Fruit fly (Drosophila melanogaster) whole organism, adult: ENCODE results near the gene CG16743.
A peak's percentile ranks its signal among the peaks of the same experiment; 100 is the strongest.

ENCODE experiments used
- CG11617 ChIP-seq: fragments of 200-800 bp; sonication (Bioruptor generic); optimal IDR thresholded peaks from 2 replicates; lab custom pipeline; 2017; ENCODE audit warnings: mild to moderate bottlenecking, missing biosample characterization, missing genetic modification reagents, missing genetic modification characterization
- CG12768 ChIP-seq: fragments of 200-800 bp; sonication (Bioruptor generic); optimal IDR thresholded peaks from 2 replicates; lab custom pipeline; 2017; ENCODE audit warnings: missing biosample characterization, missing genetic modification characterization, mild to moderate bottlenecking, moderate library complexity, missing genetic modification reagents
- CG14711 ChIP-seq: fragments of 200-800 bp; sonication (Bioruptor generic); optimal IDR thresholded peaks from 2 replicates; lab custom pipeline; 2018; ENCODE audit warnings: missing biosample characterization, mild to moderate bottlenecking, missing genetic modification characterization, moderate library complexity
- CG1620 ChIP-seq: fragments of 200-800 bp; sonication (Bioruptor generic); optimal IDR thresholded peaks from 2 replicates; lab custom pipeline; 2016; ENCODE audit warnings: missing biosample characterization, missing genetic modification characterization
- CG33017 ChIP-seq: fragments of 200-800 bp; sonication (Bioruptor generic); optimal IDR thresholded peaks from 2 replicates; lab custom pipeline; 2018; ENCODE audit warnings: missing biosample characterization, mild to moderate bottlenecking, missing genetic modification characterization, moderate library complexity
- CG5204 ChIP-seq: fragments of 200-800 bp; sonication (Bioruptor generic); optimal IDR thresholded peaks from 2 replicates; lab custom pipeline; 2016; ENCODE audit warnings: missing biosample characterization, missing genetic modification characterization
- CG7045 ChIP-seq: fragments of 200-800 bp; sonication (Bioruptor generic); optimal IDR thresholded peaks from 2 replicates; lab custom pipeline; 2017; ENCODE audit warnings: missing biosample characterization, mild to moderate bottlenecking, missing genetic modification characterization
- CG7101 ChIP-seq: fragments of 200-800 bp; sonication (Bioruptor generic); optimal IDR thresholded peaks from 2 replicates; lab custom pipeline; 2018; ENCODE audit warnings: missing biosample characterization, mild to moderate bottlenecking, missing genetic modification characterization, moderate library complexity
- Clk ChIP-seq: fragments of 200-800 bp; sonication (Bioruptor generic); optimal IDR thresholded peaks from 2 replicates; lab custom pipeline; 2017; ENCODE audit warnings: missing biosample characterization, missing genetic modification characterization
- Crg-1 ChIP-seq: fragments of 200-800 bp; sonication (Bioruptor generic); optimal IDR thresholded peaks from 2 replicates; lab custom pipeline; 2016; ENCODE audit warnings: missing biosample characterization, missing genetic modification characterization
- Hr96 ChIP-seq: fragments of 200-800 bp; sonication (Bioruptor generic); optimal IDR thresholded peaks from 2 replicates; lab custom pipeline; 2016; ENCODE audit warnings: missing biosample characterization, missing genetic modification characterization
- Mnt ChIP-seq: fragments of 200-800 bp; sonication (Bioruptor generic); optimal IDR thresholded peaks from 2 replicates; lab custom pipeline; 2016; ENCODE audit warnings: missing biosample characterization, mild to moderate bottlenecking, missing genetic modification characterization
- bab1 ChIP-seq: fragments of 200-800 bp; sonication (Bioruptor generic); optimal IDR thresholded peaks from 3 replicates; lab custom pipeline; 2019; ENCODE audit warnings: missing biosample characterization, mild to moderate bottlenecking, missing genetic modification characterization, moderate library complexity
- cic ChIP-seq: fragments of 200-800 bp; sonication (Bioruptor generic); optimal IDR thresholded peaks from 2 replicates; lab custom pipeline; 2017; ENCODE audit warnings: missing biosample characterization, mild to moderate bottlenecking, missing genetic modification characterization, moderate library complexity
- cnc ChIP-seq, 2 experiments: fragments of >200 bp; optimal IDR thresholded peaks; 2 replicates each; lab custom pipeline; 2017
- kay ChIP-seq: fragments of 200-800 bp; sonication (Bioruptor generic); peaks from one replicate; lab custom pipeline; 2016; ENCODE audit warnings: missing biosample characterization, missing genetic modification characterization, borderline replicate concordance
- ovo ChIP-seq: fragments of 200-800 bp; sonication (Bioruptor generic); optimal IDR thresholded peaks from 2 replicates; lab custom pipeline; 2016; ENCODE audit warnings: missing biosample characterization, missing genetic modification characterization
- pad ChIP-seq: fragments of 200-800 bp; sonication (Bioruptor generic); optimal IDR thresholded peaks from 3 replicates; lab custom pipeline; 2017; ENCODE audit warnings: missing biosample characterization, missing genetic modification characterization, mild to moderate bottlenecking, moderate library complexity, missing genetic modification reagents
- tj ChIP-seq: fragments of 200-800 bp; sonication (Bioruptor generic); optimal IDR thresholded peaks from 3 replicates; lab custom pipeline; 2017; ENCODE audit warnings: missing biosample characterization, mild to moderate bottlenecking, missing genetic modification characterization, moderate library complexity
- toe ChIP-seq: fragments of 200-800 bp; sonication (Bioruptor generic); optimal IDR thresholded peaks from 2 replicates; lab custom pipeline; 2016; ENCODE audit warnings: missing biosample characterization, missing genetic modification characterization

Gene CG16743

DNA sequence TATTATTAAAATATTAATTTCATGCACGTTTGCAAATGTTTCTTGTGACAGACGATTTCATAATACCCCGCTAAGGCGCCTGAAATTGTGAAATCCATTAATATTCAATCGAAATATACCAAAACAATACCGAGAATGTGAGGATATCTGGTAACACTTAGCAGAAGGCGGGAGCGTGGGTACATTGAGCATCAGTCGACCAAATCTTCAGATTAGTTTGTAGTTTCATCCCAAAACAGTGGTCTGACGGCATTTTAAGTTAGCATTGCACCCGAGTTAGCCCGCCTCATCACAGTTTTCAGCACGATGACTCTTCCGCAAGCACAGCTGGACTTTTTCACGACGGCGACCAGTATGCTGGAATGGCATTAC, 32.6 kb downstream of the CG16743 start, which contains the start of gene Nup154:
Gene Nup154, plus strand, starts transcription at position 147 of the 372 bp plus-strand sequence.
- TF ChIP-seq pad (GFP tag; lab: Kevin White, UChicago) (no peak), cnc (optimal IDR thresholded peaks at IDR 0.05; lab: Kevin White, UChicago) (no peak), CG7101 (tag; lab: Kevin White, UChicago) (no peak), ovo (no peak), cic (GFP tag; lab: Kevin White, UChicago) (no peak), Clk (GFP tag; lab: Kevin White, UChicago) (no peak), CG5204 (GFP tag; lab: Kevin White, UChicago) (no peak), CG14711 (tag; lab: Kevin White, UChicago) (no peak), tj (no peak), CG7045 (GFP tag; lab: Kevin White, UChicago) (no peak), toe (GFP tag; lab: Kevin White, UChicago) (no peak), Mnt (GFP tag; lab: Kevin White, UChicago) (no peak), Hr96 (GFP tag; lab: Kevin White, UChicago) (no peak), Crg-1 (GFP tag; lab: Kevin White, UChicago) (no peak), CG11617 (no peak), kay (GFP tag; lab: Kevin White, UChicago) (no peak)

DNA sequence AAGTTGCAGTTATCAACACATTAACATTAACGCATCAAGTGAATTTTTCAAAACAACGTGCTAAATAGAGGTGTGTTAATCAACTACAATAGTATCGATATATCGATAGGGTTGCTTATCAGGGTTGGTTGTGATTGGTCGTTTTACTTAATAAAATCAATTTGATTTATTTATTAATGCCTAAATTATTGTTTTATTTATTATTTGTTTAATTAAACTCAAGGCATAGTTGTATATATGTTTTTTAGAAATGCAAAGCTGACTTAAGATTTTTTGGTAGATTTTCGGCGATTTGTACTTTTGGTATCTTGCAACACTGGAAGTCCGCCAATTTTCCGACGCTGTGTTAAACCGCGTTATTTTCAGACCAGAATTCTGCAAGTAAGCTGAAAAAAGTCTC, 38.9 kb downstream of the CG16743 start, which contains the start of the genes Art8 and dUTPase:
Gene Art8, minus strand, starts transcription at position 88 of the 400 bp plus-strand sequence.
Gene dUTPase, plus strand, starts transcription at position 314 of the 400 bp plus-strand sequence.
- TF ChIP-seq CG7101 (tag; lab: Kevin White, UChicago) (peak; percentile 81), Mnt (GFP tag; lab: Kevin White, UChicago) (peak; percentile 84), tj (peak; percentile 66), CG5204 (GFP tag; lab: Kevin White, UChicago) (no peak), ovo (peak; percentile 39), CG11617 (peak; percentile 69), bab1 (GFP tag; lab: Kevin White, UChicago) (peak; percentile 86), cnc (optimal IDR thresholded peaks at IDR 0.05; lab: Kevin White, UChicago) (no peak), CG7045 (GFP tag; lab: Kevin White, UChicago) (peak; percentile 52), CG1620 (GFP tag; lab: Kevin White, UChicago) (peak; percentile 51), Hr96 (GFP tag; lab: Kevin White, UChicago) (no peak), CG14711 (tag; lab: Kevin White, UChicago) (peak; percentile 91), CG33017 (peak; percentile 68), Clk (GFP tag; lab: Kevin White, UChicago) (peak; percentile 34), kay (GFP tag; lab: Kevin White, UChicago) (no peak), CG12768 (GFP tag; lab: Kevin White, UChicago) (peak; percentile 15), toe (GFP tag; lab: Kevin White, UChicago) (peak; percentile 64), cic (GFP tag; lab: Kevin White, UChicago) (no peak), Crg-1 (GFP tag; lab: Kevin White, UChicago) (peak; percentile 61), pad (GFP tag; lab: Kevin White, UChicago) (peak; percentile 42)

DNA sequence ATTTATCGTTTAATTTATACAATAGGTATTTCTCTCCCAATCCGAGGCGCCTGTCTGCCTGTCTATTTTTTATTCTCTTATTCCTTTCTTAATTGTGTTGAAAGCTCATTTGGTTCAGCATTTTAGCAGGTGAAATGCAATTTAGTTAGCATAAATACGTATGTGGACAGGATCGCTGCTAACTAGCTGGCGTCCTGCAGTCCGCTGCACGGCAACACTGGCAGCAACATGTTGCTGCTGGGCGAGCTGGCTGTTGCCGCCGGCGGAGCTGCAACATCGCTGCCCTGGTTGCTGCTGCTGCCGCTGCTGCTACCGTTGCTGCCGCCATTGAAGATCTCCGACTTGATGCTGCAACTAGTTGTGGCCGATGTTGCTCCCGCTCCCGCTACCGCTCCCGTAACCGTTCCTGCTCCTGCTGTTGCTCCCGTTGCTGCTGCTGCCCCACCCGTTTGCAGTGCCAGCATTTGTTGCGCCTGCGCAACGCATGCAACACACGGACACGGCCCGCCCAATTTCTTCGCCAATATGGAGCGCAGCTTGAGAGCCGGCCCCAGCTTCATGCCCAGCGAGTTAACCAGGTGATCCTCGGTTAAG, 42.0 kb downstream of the CG16743 start:
- TF ChIP-seq ovo (no peak), Clk (GFP tag; lab: Kevin White, UChicago) (no peak), Mnt (GFP tag; lab: Kevin White, UChicago) (no peak), tj (no peak), CG12768 (GFP tag; lab: Kevin White, UChicago) (no peak), cic (GFP tag; lab: Kevin White, UChicago) (no peak)

DNA sequence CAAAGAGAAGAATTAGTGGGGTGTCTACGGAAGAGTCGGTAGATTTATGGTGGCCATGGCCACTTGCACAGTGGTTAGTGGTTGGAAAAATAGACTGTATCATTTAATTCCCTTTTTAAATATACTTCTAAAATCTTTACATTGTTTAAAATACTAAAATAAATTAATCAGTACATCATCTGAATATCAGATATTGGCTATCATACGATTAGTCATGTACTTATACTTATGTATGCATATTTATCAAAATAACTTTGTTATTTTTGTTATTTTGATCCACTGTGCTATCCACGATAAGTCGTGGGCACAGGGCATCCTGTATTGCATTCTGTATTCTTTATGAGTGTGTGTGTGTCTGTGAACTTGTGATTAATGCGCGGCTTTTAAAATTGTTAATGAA, 42.6 kb downstream of the CG16743 start:
- TF ChIP-seq CG14711 (tag; lab: Kevin White, UChicago) (no peak), pad (GFP tag; lab: Kevin White, UChicago) (no peak), CG5204 (GFP tag; lab: Kevin White, UChicago) (no peak), Clk (GFP tag; lab: Kevin White, UChicago) (no peak), CG12768 (GFP tag; lab: Kevin White, UChicago) (no peak), cic (GFP tag; lab: Kevin White, UChicago) (no peak), ovo (no peak), cnc (optimal IDR thresholded peaks at IDR 0.05; lab: Kevin White, UChicago) (no peak), tj (no peak)

DNA sequence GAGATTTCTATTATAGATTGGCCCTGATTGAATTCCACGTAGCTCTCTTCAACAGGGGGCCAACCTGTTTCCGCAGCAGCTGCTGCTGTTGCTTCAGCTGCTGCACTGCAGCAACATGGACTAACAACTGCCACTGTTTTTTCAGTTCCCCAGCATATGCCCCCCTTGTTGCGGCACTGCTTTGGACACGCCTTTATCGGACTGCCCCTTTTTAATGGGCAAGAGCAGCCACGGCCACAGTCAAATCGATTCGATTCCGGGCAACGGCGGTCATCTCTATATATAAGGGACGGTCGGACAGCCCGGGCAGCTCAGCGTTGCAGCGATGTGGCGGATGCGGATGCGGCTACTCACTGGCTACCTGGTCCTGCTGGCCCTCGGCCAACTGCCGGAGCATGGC, 43.2 kb downstream of the CG16743 start, which contains the start of gene Acp32CD:
Gene Acp32CD, plus strand, starts transcription at position 301 of the 400 bp plus-strand sequence.
- TF ChIP-seq cnc (optimal IDR thresholded peaks at IDR 0.05; lab: Kevin White, UChicago) (no peak), Mnt (GFP tag; lab: Kevin White, UChicago) (no peak), toe (GFP tag; lab: Kevin White, UChicago) (no peak), kay (GFP tag; lab: Kevin White, UChicago) (no peak), CG1620 (GFP tag; lab: Kevin White, UChicago) (no peak), CG7101 (tag; lab: Kevin White, UChicago) (no peak)

DNA sequence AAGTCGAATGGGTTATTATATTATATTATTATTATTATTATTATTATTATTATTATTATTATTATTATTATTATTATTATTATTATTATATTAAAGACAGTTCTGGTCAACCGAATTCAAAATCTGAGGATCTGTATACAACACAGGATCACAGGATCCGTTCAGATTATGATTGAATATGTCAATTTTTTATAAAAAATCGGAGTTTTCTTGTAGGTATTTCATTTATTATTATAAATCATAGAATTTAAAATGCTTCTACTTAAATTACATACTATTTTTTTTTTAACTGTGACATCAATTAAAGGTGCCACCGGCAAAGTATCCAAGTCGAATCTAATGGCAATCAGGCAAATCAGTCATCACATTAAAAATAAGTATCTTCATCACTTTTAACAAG, 44.6 kb downstream of the CG16743 start, which contains the start of gene CG14913:
Gene CG14913, plus strand, starts transcription at position 301 of the 400 bp plus-strand sequence.
- no peak for TF ChIP-seq cnc (optimal IDR thresholded peaks at IDR 0.05; lab: Kevin White, UChicago)
- TF ChIP-seq CG11617, result no peak
- no peak for TF ChIP-seq cic (GFP tag; lab: Kevin White, UChicago)
- TF ChIP-seq CG33017, result no peak
- no peak for TF ChIP-seq CG1620 (GFP tag; lab: Kevin White, UChicago)
- TF ChIP-seq Clk (GFP tag; lab: Kevin White, UChicago), result no peak
- no peak for TF ChIP-seq ovo
- TF ChIP-seq tj, result no peak
- TF ChIP-seq CG12768 (GFP tag; lab: Kevin White, UChicago), result no peak
- no peak for TF ChIP-seq kay (GFP tag; lab: Kevin White, UChicago)
- TF ChIP-seq Hr96 (GFP tag; lab: Kevin White, UChicago), result no peak
- TF ChIP-seq toe (GFP tag; lab: Kevin White, UChicago), result no peak
